Worm (Caenorhabditis elegans): ENCODE measurements around the gene sar-1.
A peak's percentile ranks its signal among the peaks of the same experiment; 100 is the strongest.

The sar-1 gene

DNA sequence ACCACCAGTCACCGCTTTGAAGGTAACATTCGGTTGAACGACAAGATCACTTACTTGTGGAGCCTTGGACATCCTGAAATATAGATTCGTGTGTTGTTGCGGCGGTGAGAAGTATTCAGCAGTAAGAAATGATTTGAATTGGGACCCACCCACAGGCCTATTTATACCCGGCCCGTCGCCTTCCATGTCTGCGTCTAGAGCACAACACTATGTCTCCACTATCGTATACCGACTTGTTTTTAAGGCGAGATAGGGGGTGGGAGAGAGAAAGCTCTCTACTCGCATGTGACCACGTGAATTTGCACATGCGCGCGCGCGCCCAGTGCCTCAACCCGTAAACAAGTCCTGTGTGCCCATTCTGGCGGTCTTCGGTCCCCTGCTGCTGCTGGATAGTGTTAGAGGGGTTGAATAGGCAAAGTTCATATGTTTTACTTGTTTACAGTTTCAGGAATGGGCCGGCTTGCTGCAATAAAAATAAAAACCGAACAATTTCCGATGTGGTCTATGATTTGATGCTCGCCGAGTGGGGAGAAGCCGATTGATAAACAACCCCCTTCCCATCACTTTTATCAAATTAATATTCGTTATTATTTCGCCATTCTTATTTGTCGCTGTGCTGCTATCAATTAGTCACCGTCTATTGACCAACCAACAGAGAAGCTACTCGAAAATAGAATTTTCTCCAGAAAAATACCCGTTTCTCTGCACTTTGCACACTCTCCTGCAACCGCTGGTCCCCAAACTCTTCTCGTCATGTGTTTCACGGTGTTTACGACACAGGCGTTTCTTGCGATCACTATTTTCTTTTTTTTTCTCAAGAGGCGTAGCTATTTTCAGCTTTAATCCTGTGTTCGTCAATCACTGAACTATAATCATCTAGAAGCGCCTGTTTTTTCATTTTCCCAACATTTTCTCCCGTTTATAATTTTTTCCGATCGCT lies 43.1 kb downstream of the sar-1 start:
- TF ChIP-seq mab-5 (tag; optimal IDR thresholded peaks at IDR 0.05): no peak
- TF ChIP-seq nhr-2 (tag; optimal IDR thresholded peaks at IDR 0.05): no peak
- TF ChIP-seq hlh-1 (tag; optimal IDR thresholded peaks at IDR 0.05): peak; percentile 45
- TF ChIP-seq sem-2 (GFP tag; optimal IDR thresholded peaks at IDR 0.05): peak; percentile 5
- no peak for TF ChIP-seq ceh-39 (tag; optimal IDR thresholded peaks at IDR 0.05)
- no peak for TF ChIP-seq sptf-1 (tag; optimal IDR thresholded peaks at IDR 0.05)
- TF ChIP-seq tbx-8 (GFP tag; optimal IDR thresholded peaks at IDR 0.05): no peak
- no peak for TF ChIP-seq blmp-1 (tag; optimal IDR thresholded peaks at IDR 0.05)
- TF ChIP-seq pha-4 (tag; optimal IDR thresholded peaks at IDR 0.05): peak; percentile 50
- TF ChIP-seq ces-1 (GFP tag; optimal IDR thresholded peaks at IDR 0.05): no peak
- peak; percentile 30 for TF ChIP-seq drap-1 (GFP tag; optimal IDR thresholded peaks at IDR 0.05)
- no peak for TF ChIP-seq unc-62 (GFP tag; optimal IDR thresholded peaks at IDR 0.05)
- TF ChIP-seq unc-39 (tag; optimal IDR thresholded peaks at IDR 0.05): no peak
- no peak for TF ChIP-seq lsy-2 (tag; optimal IDR thresholded peaks at IDR 0.05)

DNA sequence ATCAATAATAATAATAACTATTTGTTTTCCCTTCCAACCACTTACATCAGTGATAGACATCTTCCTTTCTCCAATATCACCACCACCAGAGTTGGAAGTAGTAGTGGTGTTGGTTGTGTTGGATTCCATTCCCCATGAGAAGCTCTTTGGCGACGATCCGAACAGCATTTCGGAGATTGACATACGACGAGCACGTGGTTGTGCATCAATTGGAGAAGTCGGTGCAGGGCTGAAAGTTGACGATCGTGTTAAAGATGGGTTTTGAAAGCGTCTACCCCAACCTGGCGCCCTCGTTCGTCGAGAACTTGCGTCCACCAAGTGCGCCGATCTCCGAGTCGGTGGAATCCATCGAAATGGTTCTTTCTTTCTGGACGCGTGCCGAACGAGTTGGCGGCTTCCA lies 44.1 kb downstream of the sar-1 start:
- no peak for TF ChIP-seq mab-5 (tag; optimal IDR thresholded peaks at IDR 0.05)
- no peak for TF ChIP-seq lin-13 (tag; optimal IDR thresholded peaks at IDR 0.05)
- TF ChIP-seq nhr-2 (tag; optimal IDR thresholded peaks at IDR 0.05): no peak
- TF ChIP-seq nhr-237 (tag; optimal IDR thresholded peaks at IDR 0.05): no peak
- no peak for TF ChIP-seq sptf-1 (tag; optimal IDR thresholded peaks at IDR 0.05)
- TF ChIP-seq lsy-2 (tag; optimal IDR thresholded peaks at IDR 0.05): no peak
- no peak for TF ChIP-seq elt-3 (tag; optimal IDR thresholded peaks at IDR 0.05)
- TF ChIP-seq nhr-76 (tag; optimal IDR thresholded peaks at IDR 0.05): no peak
- no peak for TF ChIP-seq ztf-11 (tag; optimal IDR thresholded peaks at IDR 0.05)
- no peak for TF ChIP-seq snpc-4 (tag; optimal IDR thresholded peaks at IDR 0.05)
- TF ChIP-seq sem-2 (GFP tag; optimal IDR thresholded peaks at IDR 0.05): no peak
- no peak for TF ChIP-seq mls-2 (tag; optimal IDR thresholded peaks at IDR 0.05)
- no peak for TF ChIP-seq bed-3 (GFP tag; optimal IDR thresholded peaks at IDR 0.05)
- no peak for TF ChIP-seq ceh-39 (tag; optimal IDR thresholded peaks at IDR 0.05)
- TF ChIP-seq flh-1 (GFP tag; optimal IDR thresholded peaks at IDR 0.05): no peak

DNA sequence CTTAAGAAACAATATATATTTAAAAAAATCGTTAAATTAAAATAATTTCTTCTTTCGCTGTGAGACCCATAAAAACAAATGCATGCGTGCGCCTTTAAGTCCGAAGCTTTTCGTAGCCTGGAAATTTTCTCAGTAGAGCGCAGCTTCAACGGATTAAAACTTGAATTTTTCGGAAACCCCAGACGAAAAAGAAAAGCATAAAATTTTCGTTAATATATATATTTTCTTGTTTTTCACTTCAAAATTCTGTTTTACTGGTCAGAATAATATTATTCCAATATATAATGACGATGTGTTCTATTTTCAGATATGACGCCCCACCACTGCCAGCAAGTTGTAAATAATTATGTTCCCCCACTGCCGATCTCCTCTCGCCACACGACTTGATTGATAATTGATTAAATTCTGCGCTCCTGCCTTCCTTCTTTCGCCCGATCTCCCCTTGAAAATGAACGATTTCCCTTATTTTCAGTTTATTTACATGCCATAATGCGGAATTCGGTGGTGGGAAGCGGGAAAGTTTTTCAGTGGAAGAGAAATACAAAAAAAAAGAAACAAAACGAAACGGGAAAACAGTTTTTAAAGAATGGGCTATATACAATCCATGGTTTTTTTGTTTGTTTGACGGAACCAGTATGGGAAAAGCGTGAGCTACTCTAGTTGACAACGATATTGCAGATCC lies 44.9 kb downstream of the sar-1 start:
- no peak for TF ChIP-seq snpc-4 (tag; optimal IDR thresholded peaks at IDR 0.05)
- peak; percentile 6 for TF ChIP-seq ceh-83 (GFP tag; optimal IDR thresholded peaks at IDR 0.05)
- no peak for TF ChIP-seq pha-4 (tag; optimal IDR thresholded peaks at IDR 0.05)
- no peak for TF ChIP-seq mab-5 (tag; optimal IDR thresholded peaks at IDR 0.05)
- no peak for TF ChIP-seq M03D4.4 (tag; optimal IDR thresholded peaks at IDR 0.05)

DNA sequence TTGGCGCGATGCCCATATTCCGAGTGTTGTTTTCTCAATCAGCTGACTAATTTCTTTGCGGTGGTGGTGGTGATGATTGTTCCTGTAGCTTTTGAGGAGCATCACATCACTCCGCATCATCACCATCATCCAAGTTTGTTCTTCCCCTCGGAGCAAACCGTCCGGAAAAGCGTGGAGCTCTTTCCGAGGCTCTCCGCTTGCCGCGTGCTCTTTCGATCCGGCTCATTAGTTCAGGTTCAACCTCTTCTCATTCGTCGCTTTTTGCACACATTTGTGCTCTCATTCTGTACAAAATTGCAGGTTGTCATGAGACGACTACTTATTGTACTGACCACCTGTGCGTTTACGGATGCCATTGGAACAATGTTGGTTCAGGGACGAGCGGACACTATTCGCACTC lies 47.9 kb downstream of the sar-1 start, which contains the start of gene M01H9.5:
M01H9.5 (plus strand) TSS at position 301 of the 400 bp plus-strand sequence.
- no peak for TF ChIP-seq drap-1 (GFP tag; optimal IDR thresholded peaks at IDR 0.05)
- TF ChIP-seq snpc-4 (tag; optimal IDR thresholded peaks at IDR 0.05): no peak
- no peak for TF ChIP-seq unc-62 (GFP tag; optimal IDR thresholded peaks at IDR 0.05)
- no peak for TF ChIP-seq nhr-76 (tag; optimal IDR thresholded peaks at IDR 0.05)
- no peak for TF ChIP-seq sem-2 (GFP tag; optimal IDR thresholded peaks at IDR 0.05)
- TF ChIP-seq elt-1 (tag; optimal IDR thresholded peaks at IDR 0.05; ENCODE audit: borderline replicate concordance, insufficient read depth): no peak
- TF ChIP-seq lsy-2 (tag; optimal IDR thresholded peaks at IDR 0.05): no peak
- TF ChIP-seq lin-32 (GFP tag; optimal IDR thresholded peaks at IDR 0.05): no peak
- no peak for TF ChIP-seq cnd-1 (tag; optimal IDR thresholded peaks at IDR 0.05)
- no peak for TF ChIP-seq elt-3 (tag; optimal IDR thresholded peaks at IDR 0.05)

DNA sequence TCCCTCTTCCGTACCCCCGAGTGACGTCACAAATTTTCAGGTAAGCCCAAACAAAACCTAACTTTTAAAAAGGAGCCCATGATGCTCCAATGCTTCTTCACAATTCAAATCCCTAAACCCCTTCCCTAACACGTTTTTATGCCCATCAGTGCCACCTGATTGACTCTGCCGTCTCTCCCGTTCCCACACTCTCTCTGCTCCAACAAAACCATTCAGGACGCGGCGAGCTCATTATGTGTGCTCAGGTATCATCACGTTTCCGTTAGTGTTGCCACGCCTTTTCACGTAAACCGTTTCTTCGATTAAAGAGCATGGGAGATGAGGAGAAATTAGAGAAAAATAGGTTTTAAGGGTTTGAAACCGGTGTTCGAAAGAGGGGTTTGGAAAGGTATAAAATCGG lies 50.0 kb downstream of the sar-1 start, which contains the start of gene M01H9.2:
M01H9.2 (minus strand) TSS at position 101 of the 400 bp plus-strand sequence.
- no peak for TF ChIP-seq nhr-237 (tag; optimal IDR thresholded peaks at IDR 0.05)

Measured in whole organism, mixed stage, embryonic.